Fruit fly (Drosophila melanogaster): ENCODE results near the gene frc.
A peak's percentile ranks its signal among the peaks of the same experiment; 100 is the strongest.

The frc gene

dm6 chr3L:17415967-17416749 lies 16.8 kb downstream of the frc start (continued):
- no peak for TF ChIP-seq ftz-f1 (GFP tag; optimal IDR thresholded peaks at IDR 0.05)
- TF ChIP-seq CG11085 (GFP tag; IDR thresholded peaks at IDR 0.05): no peak
- no peak for TF ChIP-seq sr (GFP tag; IDR thresholded peaks at IDR 0.05)
- no peak for TF ChIP-seq CG16779 (GFP tag; IDR thresholded peaks at IDR 0.05)
- TF ChIP-seq nmo (GFP tag; optimal IDR thresholded peaks at IDR 0.05): peak; percentile 61
- TF ChIP-seq CG10321 (GFP tag; IDR thresholded peaks at IDR 0.05): no peak
- no peak for TF ChIP-seq tna (GFP tag; IDR thresholded peaks at IDR 0.05; ENCODE audit: partially characterized antibody)
- peak; percentile 88 for TF ChIP-seq CG9727 (GFP tag; optimal IDR thresholded peaks at IDR 0.05)
- no peak for TF ChIP-seq D19B (GFP tag; optimal IDR thresholded peaks at IDR 0.05)
- no peak for TF ChIP-seq sqz (GFP tag; optimal IDR thresholded peaks at IDR 0.05)
- TF ChIP-seq zfh1 (GFP tag; IDR thresholded peaks at IDR 0.05): peak; percentile 61; the same call in 1 of the 3 replicates
- peak; percentile 77 for TF ChIP-seq cad (GFP tag; optimal IDR thresholded peaks at IDR 0.05)
- TF ChIP-seq E2f1 (GFP tag; IDR thresholded peaks at IDR 0.05): no peak
- peak; percentile 66 for TF ChIP-seq phol (tag; optimal IDR thresholded peaks at IDR 0.05)
- no peak for TF ChIP-seq CG15514 (GFP tag; optimal IDR thresholded peaks at IDR 0.05)
- TF ChIP-seq ttk (GFP tag; IDR thresholded peaks at IDR 0.05): no peak
- no peak for TF ChIP-seq CG31224 (GFP tag; IDR thresholded peaks at IDR 0.05)
- peak; percentile 80 for TF ChIP-seq CG18262 (tag; optimal IDR thresholded peaks at IDR 0.05)
- TF ChIP-seq cg (GFP tag; optimal IDR thresholded peaks at IDR 0.05): no peak
- TF ChIP-seq CG16813 (GFP tag; IDR thresholded peaks at IDR 0.05; ENCODE audit: partially characterized antibody): no peak
- TF ChIP-seq Fer3 (tag; optimal IDR thresholded peaks at IDR 0.05): no peak
- no peak for TF ChIP-seq tap (tag; optimal IDR thresholded peaks at IDR 0.05)
- no peak for TF ChIP-seq zen2 (GFP tag; IDR thresholded peaks at IDR 0.05; ENCODE audit: partially characterized antibody)
- TF ChIP-seq wor (GFP tag; IDR thresholded peaks at IDR 0.05): no peak
- peak; percentile 9 for TF ChIP-seq Oli (tag; optimal IDR thresholded peaks at IDR 0.05)
- TF ChIP-seq pita (GFP tag; optimal IDR thresholded peaks at IDR 0.05): no peak
- no peak for TF ChIP-seq run (tag; optimal IDR thresholded peaks at IDR 0.05)
- TF ChIP-seq mirr (GFP tag; optimal IDR thresholded peaks at IDR 0.05): no peak
- peak; percentile 57 for TF ChIP-seq fd96Cb (tag; optimal IDR thresholded peaks at IDR 0.05)
- TF ChIP-seq ewg (GFP tag; optimal IDR thresholded peaks at IDR 0.05): no peak
- TF ChIP-seq HHEX (GFP tag; optimal IDR thresholded peaks at IDR 0.05): no peak
- TF ChIP-seq Awh (GFP tag; IDR thresholded peaks at IDR 0.05): no peak
- no peak for TF ChIP-seq CG11723 (GFP tag; optimal IDR thresholded peaks at IDR 0.05)
- TF ChIP-seq CG18619 (GFP tag; optimal IDR thresholded peaks at IDR 0.05): peak; percentile 12
- TF ChIP-seq NC2β (GFP tag; optimal IDR thresholded peaks at IDR 0.05): peak; percentile 76
- TF ChIP-seq Gug (GFP tag; IDR thresholded peaks at IDR 0.05): no peak
- peak; percentile 96 for TF ChIP-seq zen (tag; optimal IDR thresholded peaks at IDR 0.05)
- TF ChIP-seq sim (GFP tag; IDR thresholded peaks at IDR 0.05): no peak
- peak; percentile 69 for TF ChIP-seq CG16815 (GFP tag; optimal IDR thresholded peaks at IDR 0.05)
- TF ChIP-seq CG11696 (GFP tag; IDR thresholded peaks at IDR 0.05): no peak
- peak; percentile 49 for TF ChIP-seq CG12769 (tag; optimal IDR thresholded peaks at IDR 0.05)
- TF ChIP-seq CG9609 (GFP tag; optimal IDR thresholded peaks at IDR 0.05): no peak
- TF ChIP-seq onecut (GFP tag; IDR thresholded peaks at IDR 0.05): no peak
- peak in 1 of 2 experiments; percentile 83 for TF ChIP-seq eve (GFP tag; optimal IDR thresholded peaks at IDR 0.05)
- peak; percentile 77 for TF ChIP-seq CG17829 (tag; optimal IDR thresholded peaks at IDR 0.05)
- TF ChIP-seq CG4707 (GFP tag; optimal IDR thresholded peaks at IDR 0.05): no peak
- TF ChIP-seq ato (GFP tag; IDR thresholded peaks at IDR 0.05; ENCODE audit: partially characterized antibody): no peak
- TF ChIP-seq CG12155 (GFP tag; optimal IDR thresholded peaks at IDR 0.05): peak; percentile 43
- TF ChIP-seq NC2α (GFP tag; optimal IDR thresholded peaks at IDR 0.05): no peak
- no peak for TF ChIP-seq salm (tag; optimal IDR thresholded peaks at IDR 0.05)
